Worm (Caenorhabditis elegans) whole organism, young adult: ENCODE data around the gene ZK1240.2.

Source experiments
- F57C9.4 ChIP-seq: sonication (generic microtip); optimal IDR thresholded peaks from 2 replicates; lab custom pipeline; 2017; ENCODE audit warnings: mild to moderate bottlenecking, missing genetic modification characterization, missing compliant biosample characterization
- Y95B8A.8 ChIP-seq: fragments of 200-800 bp; sonication (Bioruptor generic); IDR thresholded peaks from 2 replicates; pipeline ENCODE4 v1.3.6; 2022; ENCODE audit warnings: missing genetic modification reagents, missing genetic modification characterization, missing compliant biosample characterization
- ama-1 ChIP-seq, 3 experiments: fragments of 150-350 bp in 1 of 3; sonication (generic microtip) in 2 of 3; optimal IDR thresholded peaks; 2 replicates each; lab custom pipeline; 2014 to 2018; ENCODE audit warnings: missing biosample characterization in 2 of 3, missing genetic modification characterization in 2 of 3, missing genetic modification reagents in 2 of 3
- ceh-58 ChIP-seq: fragments of 200-800 bp; sonication (Bioruptor generic); IDR thresholded peaks from 2 replicates; pipeline ENCODE4 v1.3.6; 2022; ENCODE audit warnings: missing genetic modification characterization, missing compliant biosample characterization
- madf-10 ChIP-seq: sonication (generic microtip); optimal IDR thresholded peaks from 2 replicates; lab custom pipeline; 2016; ENCODE audit warnings: mild to moderate bottlenecking, missing genetic modification characterization, missing compliant biosample characterization
- pha-4 ChIP-seq: fragments of 150-350 bp; sonication (generic microtip); optimal IDR thresholded peaks from 2 replicates; lab custom pipeline; 2014; ENCODE audit warnings: missing biosample characterization, missing genetic modification reagents, missing genetic modification characterization
- snpc-4 ChIP-seq, 5 experiments: fragments of 150-350 bp in 1 of 5; sonication (generic microtip) in 4 of 5; optimal IDR thresholded peaks; 2 replicates each; lab custom pipeline; 2014 to 2018; ENCODE audit warnings: missing genetic modification characterization in 5 of 5, missing biosample characterization in 3 of 5, antibody characterized with exemption in 2 of 5, mild to moderate bottlenecking in 2 of 5, missing compliant biosample characterization in 2 of 5, missing genotype in 2 of 5, moderate library complexity in 2 of 5, missing genetic modification reagents in 1 of 5
- unc-62 ChIP-seq: fragments of 150-350 bp; optimal IDR thresholded peaks from 2 replicates; lab custom pipeline; 2014; ENCODE audit warnings: missing biosample characterization, missing genetic modification reagents, missing genetic modification characterization
- ztf-18 ChIP-seq: sonication (generic microtip); optimal IDR thresholded peaks from 2 replicates; lab custom pipeline; 2016; ENCODE audit warnings: missing genotype, mild to moderate bottlenecking, missing genetic modification characterization, missing compliant biosample characterization

- TF ChIP-seq Y95B8A.8 (GFP tag; lab: Robert Waterston, UW), result no peak
- no peak for TF ChIP-seq unc-62 (GFP tag; lab: Kevin White, UChicago)
- TF ChIP-seq F57C9.4 (tag; lab: Kevin White, UChicago), result no peak
- TF ChIP-seq pha-4 (tag; lab: Kevin White, UChicago), result no peak
- TF ChIP-seq ceh-58 (GFP tag; lab: Robert Waterston, UW), result no peak
- no peak for TF ChIP-seq snpc-4 (GFP tag; optimal IDR thresholded peaks at IDR 0.05; lab: Kevin White, UChicago)
- no peak for TF ChIP-seq snpc-4 (tag; optimal IDR thresholded peaks at IDR 0.05; lab: Kevin White, UChicago)
- TF ChIP-seq ama-1 (optimal IDR thresholded peaks at IDR 0.05; lab: Kevin White, UChicago), result no peak
- TF ChIP-seq ama-1 (GFP tag; optimal IDR thresholded peaks at IDR 0.05; lab: Kevin White, UChicago), result no peak
- TF ChIP-seq ztf-18 (tag; lab: Kevin White, UChicago), result no peak
- TF ChIP-seq madf-10 (tag; lab: Kevin White, UChicago), result no peak
Observed at ce11 chrII:2336177-2336576, 13.0 kb downstream of the ZK1240.2 start.
